Fruit fly (Drosophila melanogaster): ENCODE data around the gene CG42853.
A peak's percentile ranks its signal among the peaks of the same experiment; 100 is the strongest.

CG42853 gene

dm6 chr3L:18112669-18113068 lies 9.1 kb downstream of the CG42853 start, which contains the start of the genes CG32195 and CG7341 (continued):
- peak; percentile 31 for TF ChIP-seq CG1603 (tag; optimal IDR thresholded peaks at IDR 0.05)
- TF ChIP-seq Usf (GFP tag; optimal IDR thresholded peaks at IDR 0.05): no peak
- TF ChIP-seq CG1529 (GFP tag; optimal IDR thresholded peaks at IDR 0.05): no peak
- no peak for TF ChIP-seq CG14965 (GFP tag; optimal IDR thresholded peaks at IDR 0.05; ENCODE audit: borderline replicate concordance)
- TF ChIP-seq CG11398 (GFP tag; optimal IDR thresholded peaks at IDR 0.05): no peak
- no peak for TF ChIP-seq Jarid2 (GFP tag; optimal IDR thresholded peaks at IDR 0.05)
- TF ChIP-seq E2f2 (GFP tag; IDR thresholded peaks at IDR 0.05): peak; percentile 95
- TF ChIP-seq Aef1 (GFP tag; IDR thresholded peaks at IDR 0.05): no peak
- TF ChIP-seq CG6175 (GFP tag; IDR thresholded peaks at IDR 0.05): no peak
- TF ChIP-seq nerfin-2 (GFP tag; IDR thresholded peaks at IDR 0.05; ENCODE audit: partially characterized antibody): peak; percentile 90
- TF ChIP-seq Lhr (GFP tag; optimal IDR thresholded peaks at IDR 0.05): no peak
- TF ChIP-seq Hmx (GFP tag; optimal IDR thresholded peaks at IDR 0.05): no peak
- TF ChIP-seq Xrp1 (GFP tag; IDR thresholded peaks at IDR 0.05): no peak
- no peak for TF ChIP-seq CG3838 (GFP tag; optimal IDR thresholded peaks at IDR 0.05)
- no peak for TF ChIP-seq tap (tag; optimal IDR thresholded peaks at IDR 0.05)
- TF ChIP-seq disco-r (GFP tag; optimal IDR thresholded peaks at IDR 0.05): no peak
- peak; percentile 94 for TF ChIP-seq Dp (GFP tag; optimal IDR thresholded peaks at IDR 0.05)
- TF ChIP-seq inv (GFP tag; IDR thresholded peaks at IDR 0.05; ENCODE audit: partially characterized antibody): 0 out of 2 replicates have a peak, but pooled peaks have one; percentile 32
- no peak for TF ChIP-seq lola (GFP tag; optimal IDR thresholded peaks at IDR 0.05)
- no peak for TF ChIP-seq CG33557 (GFP tag; optimal IDR thresholded peaks at IDR 0.05)
- TF ChIP-seq Hr3 (GFP tag; optimal IDR thresholded peaks at IDR 0.05): no peak
- no peak for TF ChIP-seq gce (GFP tag; IDR thresholded peaks at IDR 0.05)
- TF ChIP-seq amos (GFP tag; IDR thresholded peaks at IDR 0.05; ENCODE audit: partially characterized antibody): peak; percentile 68; the same call in 1 of the 2 replicates
- TF ChIP-seq en (GFP tag; optimal IDR thresholded peaks at IDR 0.05): no peak
- TF ChIP-seq CTCF (GFP tag; optimal IDR thresholded peaks at IDR 0.05): peak; percentile 29
- TF ChIP-seq Six4 (GFP tag; optimal IDR thresholded peaks at IDR 0.05): no peak
- no peak for TF ChIP-seq HLH54F (GFP tag; optimal IDR thresholded peaks at IDR 0.05)
- no peak for TF ChIP-seq z (GFP tag; IDR thresholded peaks at IDR 0.05)
- peak; percentile 19; the same call in 1 of the 3 replicates for TF ChIP-seq row (GFP tag; IDR thresholded peaks at IDR 0.05)
- no peak for TF ChIP-seq MTF-1 (GFP tag; optimal IDR thresholded peaks at IDR 0.05; ENCODE audit: borderline replicate concordance)
- peak; percentile 6 for TF ChIP-seq CG34376 (GFP tag; optimal IDR thresholded peaks at IDR 0.05)
- TF ChIP-seq stc (GFP tag; IDR thresholded peaks at IDR 0.05): no peak
- TF ChIP-seq fd102C (GFP tag; optimal IDR thresholded peaks at IDR 0.05): no peak
- no peak for TF ChIP-seq BtbVII (GFP tag; optimal IDR thresholded peaks at IDR 0.05)
- no peak for TF ChIP-seq Gsc (GFP tag; IDR thresholded peaks at IDR 0.05)
- no peak for TF ChIP-seq onecut (GFP tag; IDR thresholded peaks at IDR 0.05)
- TF ChIP-seq CG11456 (GFP tag; IDR thresholded peaks at IDR 0.05): no peak
- no peak for TF ChIP-seq ewg (GFP tag; optimal IDR thresholded peaks at IDR 0.05)
- no peak for TF ChIP-seq da (GFP tag; optimal IDR thresholded peaks at IDR 0.05)
- no peak for TF ChIP-seq Ets65A (GFP tag)
- no peak for TF ChIP-seq ATbp (GFP tag; optimal IDR thresholded peaks at IDR 0.05)
- TF ChIP-seq cad (GFP tag; optimal IDR thresholded peaks at IDR 0.05): no peak
- TF ChIP-seq CG7745 (tag; optimal IDR thresholded peaks at IDR 0.05): no peak
- no peak for TF ChIP-seq wdn (GFP tag; IDR thresholded peaks at IDR 0.05)
- TF ChIP-seq cato (GFP tag; optimal IDR thresholded peaks at IDR 0.05; ENCODE audit: borderline replicate concordance): no peak
- no peak for TF ChIP-seq CG31365 (tag; optimal IDR thresholded peaks at IDR 0.05)
- no peak for TF ChIP-seq HmgD (GFP tag; optimal IDR thresholded peaks at IDR 0.05)
- TF ChIP-seq ash1 (GFP tag; optimal IDR thresholded peaks at IDR 0.05): no peak
- TF ChIP-seq CG18599 (GFP tag; optimal IDR thresholded peaks at IDR 0.05): no peak
- no peak for TF ChIP-seq Mad (GFP tag; optimal IDR thresholded peaks at IDR 0.05)
- peak; percentile 80 for TF ChIP-seq CG7963 (GFP tag; IDR thresholded peaks at IDR 0.05; ENCODE audit: partially characterized antibody)
- TF ChIP-seq Oli (tag; optimal IDR thresholded peaks at IDR 0.05): no peak

All from whole organism, embryonic.